Fruit fly (Drosophila melanogaster) whole organism, embryonic: Measurements from ENCODE around the gene CG13690.
A peak's percentile ranks its signal among the peaks of the same experiment; 100 is the strongest.

Experiments used
- Abd-B ChIP-seq: fragments of 200-800 bp; sonication (Bioruptor generic); optimal IDR thresholded peaks from 2 replicates; lab custom pipeline; 2018; ENCODE audit warnings: missing biosample characterization, mild to moderate bottlenecking, missing genetic modification characterization, moderate library complexity
- Aef1 ChIP-seq: fragments of 200-800 bp; sonication (Bioruptor generic); IDR thresholded peaks from 3 replicates; pipeline ENCODE4 v1.3.6; 2022; ENCODE audit warnings: missing biosample characterization, missing genetic modification characterization
- Asciz ChIP-seq: fragments of 200-800 bp; sonication (Bioruptor generic); optimal IDR thresholded peaks from 2 replicates; lab custom pipeline; 2017; ENCODE audit warnings: missing biosample characterization, mild to moderate bottlenecking, missing genetic modification characterization, missing genetic modification reagents
- Bdp1 ChIP-seq: fragments of 200-800 bp; sonication (Bioruptor generic); optimal IDR thresholded peaks from 3 replicates; lab custom pipeline; 2016; ENCODE audit warnings: missing biosample characterization, missing genetic modification characterization
- CG10209 ChIP-seq: fragments of 200-800 bp; sonication (Bioruptor generic); optimal IDR thresholded peaks from 3 replicates; lab custom pipeline; 2017; ENCODE audit warnings: missing biosample characterization, mild to moderate bottlenecking, missing genetic modification characterization, missing genetic modification reagents
- CG10959 ChIP-seq: fragments of 200-800 bp; sonication (Bioruptor generic); IDR thresholded peaks from 2 replicates; pipeline ENCODE4 v1.3.6; 2022; ENCODE audit warnings: missing biosample characterization, missing genetic modification characterization
- CG12219 ChIP-seq: fragments of 200-800 bp; sonication (Bioruptor generic); optimal IDR thresholded peaks from 3 replicates; lab custom pipeline; 2018; ENCODE audit warnings: missing biosample characterization, mild to moderate bottlenecking, missing genetic modification characterization
- CG13296 ChIP-seq: fragments of 200-800 bp; sonication (Bioruptor generic); optimal IDR thresholded peaks from 3 replicates; lab custom pipeline; 2018; ENCODE audit warnings: missing biosample characterization, mild to moderate bottlenecking, missing genetic modification characterization
- CG14014 ChIP-seq: fragments of 200-800 bp; sonication (Bioruptor generic); IDR thresholded peaks from 2 replicates; pipeline ENCODE4 v1.3.6; 2022; ENCODE audit warnings: missing biosample characterization, missing genetic modification characterization
- CG14710 ChIP-seq: fragments of 200-800 bp; sonication (Bioruptor generic); optimal IDR thresholded peaks from 3 replicates; lab custom pipeline; 2019; ENCODE audit warnings: missing biosample characterization, mild to moderate bottlenecking, missing genetic modification characterization, moderate library complexity
- CG15514 ChIP-seq: fragments of 200-800 bp; sonication (Bioruptor generic); optimal IDR thresholded peaks from 3 replicates; lab custom pipeline; 2017; ENCODE audit warnings: missing biosample characterization, missing genetic modification characterization, mild to moderate bottlenecking, moderate library complexity, missing genetic modification reagents
- CG16815 ChIP-seq: fragments of 200-800 bp; sonication (Bioruptor generic); optimal IDR thresholded peaks from 3 replicates; lab custom pipeline; 2017; ENCODE audit warnings: missing biosample characterization, mild to moderate bottlenecking, missing genetic modification characterization
- CG1792 ChIP-seq: fragments of 200-800 bp; sonication (Bioruptor generic); optimal IDR thresholded peaks from 2 replicates; lab custom pipeline; 2016; ENCODE audit warnings: missing biosample characterization, missing genetic modification characterization
- CG18011 ChIP-seq: fragments of 200-800 bp; sonication (Bioruptor generic); optimal IDR thresholded peaks from 2 replicates; lab custom pipeline; 2017; ENCODE audit warnings: missing biosample characterization, missing genetic modification characterization, mild to moderate bottlenecking, moderate library complexity, missing genotype
- CG18262 ChIP-seq: fragments of 200-800 bp; optimal IDR thresholded peaks from 3 replicates; lab custom pipeline; 2019; ENCODE audit warnings: missing biosample characterization, mild to moderate bottlenecking, missing genetic modification characterization, moderate library complexity
- CG18476 ChIP-seq: fragments of 200-800 bp; sonication (Bioruptor generic); optimal IDR thresholded peaks from 2 replicates; lab custom pipeline; 2016; ENCODE audit warnings: missing biosample characterization, mild to moderate bottlenecking, missing genetic modification characterization
- CG18619 ChIP-seq: fragments of 200-800 bp; sonication (Bioruptor generic); optimal IDR thresholded peaks from 3 replicates; lab custom pipeline; 2017; ENCODE audit warnings: missing biosample characterization, mild to moderate bottlenecking, missing genetic modification characterization
- CG33213 ChIP-seq: fragments of 200-800 bp; sonication (Bioruptor generic); optimal IDR thresholded peaks from 3 replicates; lab custom pipeline; 2016; ENCODE audit warnings: missing biosample characterization, missing genetic modification characterization
- CG3726 ChIP-seq: fragments of 200-800 bp; sonication (Bioruptor generic); IDR thresholded peaks from 3 replicates; pipeline ENCODE4, ENCODE4 v1.3.6; 2022; ENCODE audit warnings: missing biosample characterization, missing genetic modification characterization
- CG4617 ChIP-seq: fragments of 200-800 bp; sonication (Bioruptor generic); optimal IDR thresholded peaks from 3 replicates; lab custom pipeline; 2016; ENCODE audit warnings: missing biosample characterization, missing genetic modification characterization, borderline replicate concordance
- CG6813 ChIP-seq: fragments of 200-800 bp; sonication (Bioruptor generic); optimal IDR thresholded peaks from 2 replicates; lab custom pipeline; 2017; ENCODE audit warnings: missing biosample characterization, missing genetic modification characterization, mild to moderate bottlenecking, moderate library complexity, missing genetic modification reagents
- Chrac-16 ChIP-seq: fragments of 200-800 bp; sonication (Bioruptor generic); optimal IDR thresholded peaks from 3 replicates; lab custom pipeline; 2016; ENCODE audit warnings: missing biosample characterization, missing genetic modification characterization
- D ChIP-seq, 2 experiments: fragments of 200-800 bp in 1 of 2; fragments of >200 bp in 1 of 2; sonication (Bioruptor generic) in 1 of 2; optimal IDR thresholded peaks; 2 replicates in 1 of 2; 3 replicates in 1 of 2; lab custom pipeline; 2017; ENCODE audit warnings: mild to moderate bottlenecking in 1 of 2, missing biosample characterization in 1 of 2, missing genetic modification characterization in 1 of 2, missing genetic modification reagents in 1 of 2
- D19B ChIP-seq: fragments of 200-800 bp; sonication (Bioruptor generic); optimal IDR thresholded peaks from 2 replicates; lab custom pipeline; 2017; ENCODE audit warnings: missing biosample characterization, mild to moderate bottlenecking, missing genetic modification characterization
- Dad ChIP-seq: fragments of 200-800 bp; sonication (Bioruptor generic); optimal IDR thresholded peaks from 3 replicates; lab custom pipeline; 2016; ENCODE audit warnings: missing biosample characterization, missing genetic modification characterization
- Dfd ChIP-seq, 2 experiments: fragments of >200 bp; optimal IDR thresholded peaks; 2 replicates each; lab custom pipeline; 2017; ENCODE audit warnings: missing biosample characterization in 2 of 2, missing genetic modification characterization in 2 of 2
- Dll ChIP-seq: fragments of 200-800 bp; sonication (Bioruptor generic); IDR thresholded peaks from 4 replicates; pipeline ENCODE4 v1.3.6; 2022; ENCODE audit warnings: missing biosample characterization, missing genetic modification characterization; ENCODE audit not compliant: partially characterized antibody
- Fer3 ChIP-seq: fragments of 200-800 bp; sonication (Bioruptor generic); optimal IDR thresholded peaks from 2 replicates; lab custom pipeline; 2018; ENCODE audit warnings: missing biosample characterization, mild to moderate bottlenecking, missing genetic modification characterization, moderate library complexity
- Hmr ChIP-seq: fragments of 200-800 bp; sonication (Bioruptor generic); optimal IDR thresholded peaks from 3 replicates; lab custom pipeline; 2017; ENCODE audit warnings: mild to moderate bottlenecking, missing biosample characterization, missing genetic modification reagents, missing genetic modification characterization
- Hsf ChIP-seq: fragments of 200-800 bp; sonication (Bioruptor generic); optimal IDR thresholded peaks from 3 replicates; lab custom pipeline; 2016; ENCODE audit warnings: missing biosample characterization, missing genetic modification characterization
- Lim3 ChIP-seq: fragments of 200-800 bp; sonication (Bioruptor generic); IDR thresholded peaks from 2 replicates; pipeline ENCODE4 v1.3.6; 2022; ENCODE audit warnings: missing biosample characterization, missing genetic modification characterization
- Lpt ChIP-seq: fragments of >200 bp; optimal IDR thresholded peaks from 2 replicates; lab custom pipeline; 2018; ENCODE audit warnings: missing biosample characterization, missing genetic modification characterization
- Mad ChIP-seq: fragments of 200-800 bp; sonication (Bioruptor generic); optimal IDR thresholded peaks from 2 replicates; lab custom pipeline; 2016; ENCODE audit warnings: missing biosample characterization, missing genetic modification characterization
- Oli ChIP-seq: fragments of 200-800 bp; sonication (Bioruptor generic); optimal IDR thresholded peaks from 2 replicates; lab custom pipeline; 2018; ENCODE audit warnings: missing biosample characterization, mild to moderate bottlenecking, missing genetic modification characterization, moderate library complexity
- Poxn ChIP-seq: fragments of 200-800 bp; sonication (Bioruptor generic); IDR thresholded peaks from 2 replicates; pipeline ENCODE4 v1.3.6; 2022; ENCODE audit warnings: missing biosample characterization, missing genetic modification characterization
- Tbp ChIP-seq: fragments of >200 bp; optimal IDR thresholded peaks from 2 replicates; lab custom pipeline; 2018; ENCODE audit warnings: missing biosample characterization, missing genetic modification characterization
- ac ChIP-seq: fragments of 200-800 bp; sonication (Bioruptor generic); optimal IDR thresholded peaks from 3 replicates; lab custom pipeline; 2017; ENCODE audit warnings: missing biosample characterization, mild to moderate bottlenecking, missing genetic modification characterization
- chn ChIP-seq: fragments of 200-800 bp; sonication (Bioruptor generic); optimal IDR thresholded peaks from 2 replicates; lab custom pipeline; 2016; ENCODE audit warnings: missing biosample characterization, missing genetic modification characterization
- corto ChIP-seq: fragments of 200-800 bp; sonication (Bioruptor generic); optimal IDR thresholded peaks from 2 replicates; lab custom pipeline; 2016; ENCODE audit warnings: missing biosample characterization, mild to moderate bottlenecking, missing genetic modification characterization, moderate library complexity
- fru ChIP-seq: fragments of >200 bp; optimal IDR thresholded peaks from 2 replicates; lab custom pipeline; 2017
- ftz-f1 ChIP-seq: fragments of 200-800 bp; sonication (Bioruptor generic); optimal IDR thresholded peaks from 2 replicates; lab custom pipeline; 2016; ENCODE audit warnings: missing biosample characterization, missing genetic modification characterization
- h ChIP-seq: fragments of >200 bp; optimal IDR thresholded peaks from 2 replicates; lab custom pipeline; 2017
- kay ChIP-seq: fragments of 200-800 bp; sonication (Bioruptor generic); optimal IDR thresholded peaks from 2 replicates; lab custom pipeline; 2016; ENCODE audit warnings: missing biosample characterization, missing genetic modification characterization
- ranshi ChIP-seq: fragments of 200-800 bp; sonication (Bioruptor generic); IDR thresholded peaks from 2 replicates; pipeline ENCODE4 v1.3.6; 2022; ENCODE audit warnings: missing biosample characterization, missing genetic modification characterization
- sc ChIP-seq, 3 experiments: fragments of >200 bp in 2 of 3; fragments of 200-800 bp in 1 of 3; sonication (Bioruptor generic) in 1 of 3; optimal IDR thresholded peaks; 2 replicates in 2 of 3; 3 replicates in 1 of 3; lab custom pipeline; 2017; ENCODE audit warnings: mild to moderate bottlenecking in 1 of 3, missing biosample characterization in 1 of 3, missing genetic modification characterization in 1 of 3, missing genetic modification reagents in 1 of 3
- sima ChIP-seq: fragments of 200-800 bp; sonication (Bioruptor generic); optimal IDR thresholded peaks from 2 replicates; lab custom pipeline; 2016; ENCODE audit warnings: missing biosample characterization, missing genetic modification characterization
- so ChIP-seq: fragments of 200-800 bp; sonication (Bioruptor generic); IDR thresholded peaks from 3 replicates; pipeline ENCODE4 v1.3.6; 2022; ENCODE audit warnings: missing biosample characterization, missing genetic modification characterization
- tgo ChIP-seq: fragments of 200-800 bp; sonication (Bioruptor generic); IDR thresholded peaks from 3 replicates; pipeline ENCODE4 v1.3.6; 2022; ENCODE audit warnings: missing biosample characterization, missing genetic modification characterization
- unpg ChIP-seq: fragments of 200-800 bp; sonication (Bioruptor generic); optimal IDR thresholded peaks from 3 replicates; lab custom pipeline; 2018; ENCODE audit warnings: missing biosample characterization, mild to moderate bottlenecking, missing genetic modification characterization, moderate library complexity

The CG13690 gene

DNA sequence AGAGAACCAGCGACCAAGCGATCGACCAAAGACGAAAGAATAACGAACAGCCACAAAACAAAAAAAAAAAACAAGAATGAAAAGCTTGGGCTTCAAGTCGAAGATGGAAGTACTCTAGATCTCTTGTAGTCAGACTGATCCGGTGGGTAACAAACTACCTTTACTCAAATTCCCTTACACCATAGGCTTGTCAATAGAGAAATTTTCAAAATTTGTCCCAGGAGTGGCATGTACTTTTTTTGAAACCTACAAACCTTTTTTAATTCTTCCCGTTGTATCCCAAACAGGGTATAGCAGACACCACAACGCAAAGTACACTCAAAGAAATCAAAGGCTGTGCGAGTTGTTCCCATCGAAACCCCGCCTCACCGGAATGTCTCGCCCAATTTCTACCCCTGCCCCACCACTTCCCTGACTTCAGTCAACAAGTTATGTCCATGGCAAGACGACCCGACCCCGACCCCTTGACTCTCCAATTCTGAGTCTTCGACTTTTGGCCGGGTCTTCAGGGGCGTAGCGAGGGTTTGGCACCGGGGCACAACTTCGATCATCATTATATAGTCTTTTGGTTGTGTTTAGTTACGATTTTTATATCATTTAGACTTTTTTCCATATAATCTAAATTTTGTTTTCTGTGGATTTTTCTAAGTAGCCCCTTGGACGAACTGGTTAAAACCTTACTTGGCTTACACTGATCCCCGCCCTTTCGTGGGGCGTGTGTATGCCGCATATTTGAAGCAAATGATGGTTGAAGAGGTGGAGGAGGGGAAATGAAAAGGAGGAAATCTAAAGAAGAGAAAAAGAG, 10.4 kb upstream of the CG13690 start (continued):
- TF ChIP-seq CG1792 = peak; percentile 5
- no peak for TF ChIP-seq Lpt (GFP tag; lab: Kevin White, UChicago)
- peak; percentile 41; the same call in 1 of the 2 replicates for TF ChIP-seq CG10959 (GFP tag; lab: Robert Waterston, UW)
- no peak for TF ChIP-seq Tbp (GFP tag; lab: Kevin White, UChicago)
- TF ChIP-seq CG3726 = no peak
- TF ChIP-seq Fer3 (tag; lab: Kevin White, UChicago) = peak; percentile 10
- TF ChIP-seq Dfd (GFP tag; optimal IDR thresholded peaks at IDR 0.05; lab: Kevin White, UChicago) = no peak
- no peak for TF ChIP-seq so (GFP tag; lab: Robert Waterston, UW)
- peak; percentile 13 for TF ChIP-seq kay
- TF ChIP-seq unpg = peak; percentile 42
- TF ChIP-seq CG18476 (GFP tag; lab: Kevin White, UChicago) = no peak
- peak; percentile 36 for TF ChIP-seq Hmr
- peak; percentile 61; the same call in 1 of the 2 replicates for TF ChIP-seq ranshi (GFP tag; lab: Robert Waterston, UW)
- no peak for TF ChIP-seq ac (GFP tag; lab: Kevin White, UChicago)
- peak; percentile 73 for TF ChIP-seq CG18262 (tag; lab: Kevin White, UChicago)
- TF ChIP-seq CG14014 = no peak
- TF ChIP-seq fru (lab: Kevin White, UChicago) = no peak
- TF ChIP-seq D19B (GFP tag; lab: Kevin White, UChicago) = peak; percentile 51
- TF ChIP-seq CG16815 (GFP tag; lab: Kevin White, UChicago) = peak; percentile 71
- peak; percentile 64 for TF ChIP-seq Hsf (GFP tag; lab: Kevin White, UChicago)
- no peak for TF ChIP-seq CG4617 (GFP tag; lab: Kevin White, UChicago)
- TF ChIP-seq Bdp1 (GFP tag; lab: Kevin White, UChicago) = peak; percentile 5
- TF ChIP-seq Oli (tag; lab: Kevin White, UChicago) = peak; percentile 8
- TF ChIP-seq Mad = no peak
- no peak for TF ChIP-seq Dll (GFP tag; lab: Robert Waterston, UW)
- TF ChIP-seq sc (optimal IDR thresholded peaks at IDR 0.05; lab: Kevin White, UChicago) = no peak
- no peak for TF ChIP-seq sc (GFP tag; optimal IDR thresholded peaks at IDR 0.05; lab: Kevin White, UChicago)
- TF ChIP-seq Asciz (GFP tag; lab: Kevin White, UChicago) = no peak
- peak; percentile 13 for TF ChIP-seq CG33213
- TF ChIP-seq sima = no peak
- TF ChIP-seq D (optimal IDR thresholded peaks at IDR 0.05; lab: Kevin White, UChicago) = no peak
- peak; percentile 12 for TF ChIP-seq D (GFP tag; optimal IDR thresholded peaks at IDR 0.05; lab: Kevin White, UChicago)
- TF ChIP-seq Poxn (GFP tag; lab: Robert Waterston, UW) = no peak
- TF ChIP-seq CG14710 (tag; lab: Kevin White, UChicago) = peak; percentile 48
- no peak for TF ChIP-seq CG12219 (GFP tag; lab: Kevin White, UChicago)
- peak; percentile 30; the same call in 1 of the 3 replicates for TF ChIP-seq tgo (GFP tag; lab: Robert Waterston, UW)
- peak; percentile 20 for TF ChIP-seq Abd-B
- no peak for TF ChIP-seq CG18011
- no peak for TF ChIP-seq CG18619 (GFP tag; lab: Kevin White, UChicago)
- no peak for TF ChIP-seq h (lab: Kevin White, UChicago)
- no peak for TF ChIP-seq CG13296 (GFP tag; lab: Kevin White, UChicago)
- TF ChIP-seq CG15514 (GFP tag; lab: Kevin White, UChicago) = peak; percentile 13
- TF ChIP-seq Chrac-16 = peak; percentile 71
- peak; percentile 42; the same call in 2 of the 3 replicates for TF ChIP-seq Aef1 (GFP tag; lab: Robert Waterston, UW)
- peak; percentile 20 for TF ChIP-seq CG10209 (GFP tag; lab: Kevin White, UChicago)
- peak; percentile 56 for TF ChIP-seq Dad (GFP tag; lab: Kevin White, UChicago)
- TF ChIP-seq ftz-f1 = no peak
- TF ChIP-seq Lim3 (GFP tag; lab: Robert Waterston, UW) = no peak
- TF ChIP-seq CG6813 (GFP tag; lab: Kevin White, UChicago) = no peak
- TF ChIP-seq chn (GFP tag; lab: Kevin White, UChicago) = peak; percentile 48
- TF ChIP-seq corto = peak; percentile 79
